Worm (Caenorhabditis elegans): ENCODE results near the gene txt-18.

- TF ChIP-seq ekl-4 (GFP tag; IDR thresholded peaks at IDR 0.05) = no peak
- TF ChIP-seq cebp-2 (GFP tag; IDR thresholded peaks at IDR 0.05) = no peak
- no peak for TF ChIP-seq unc-62 (GFP tag; optimal IDR thresholded peaks at IDR 0.05)
- TF ChIP-seq ztf-22 (GFP tag; optimal IDR thresholded peaks at IDR 0.05) = no peak
- TF ChIP-seq snpc-3.4 (tag; optimal IDR thresholded peaks at IDR 0.05) = no peak
- TF ChIP-seq madf-8 (GFP tag; conservative IDR thresholded peaks at IDR 0.05) = no peak
These were observed 11.8 kb downstream of the txt-18 start, which contains the start of gene C32D5.11 for ce11 chrII:6355396-6356346.
